Worm (Caenorhabditis elegans) whole organism, midembryonic: ENCODE results near the gene rhr-2.

Source experiments
- T22C8.4 ChIP-seq: fragments of 200-800 bp; sonication (Bioruptor generic); IDR thresholded peaks from 2 replicates; pipeline ENCODE4 v1.3.6; 2022; ENCODE audit warnings: missing genetic modification characterization, missing compliant biosample characterization
- klf-2 ChIP-seq: fragments of 200-800 bp; sonication (Bioruptor generic); conservative IDR thresholded peaks from 2 replicates; pipeline ENCODE4 v1.3.6; 2022; ENCODE audit warnings: missing genetic modification reagents, missing genetic modification characterization, missing compliant biosample characterization
- ztf-23 ChIP-seq: fragments of 200-800 bp; sonication (Bioruptor generic); IDR thresholded peaks from 2 replicates; pipeline ENCODE4 v1.3.6; 2022; ENCODE audit warnings: missing genetic modification reagents, missing genetic modification characterization, missing compliant biosample characterization

DNA sequence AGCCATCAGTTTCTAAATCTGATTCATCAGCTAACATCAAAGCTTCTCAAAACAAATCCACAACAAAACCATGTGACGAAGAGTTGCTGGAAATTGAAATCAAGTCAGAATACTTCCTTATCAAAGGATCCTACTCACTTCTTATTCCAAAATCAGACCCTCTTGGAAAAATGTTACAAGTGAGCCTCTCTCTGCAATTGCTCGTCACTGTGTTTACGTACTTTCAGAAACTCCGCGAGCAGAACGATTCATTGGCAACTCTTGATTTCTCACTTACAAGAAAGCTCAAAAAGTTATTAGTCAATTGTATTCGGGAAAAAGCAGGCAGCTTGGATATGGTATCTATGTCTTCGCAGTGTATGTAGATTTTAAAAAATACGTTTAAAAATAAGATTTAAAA, 21.5 kb upstream of the rhr-2 start:
- TF ChIP-seq klf-2 (no peak), T22C8.4 (no peak), ztf-23 (GFP tag; lab: Robert Waterston, UW) (no peak)
